Worm (Caenorhabditis elegans): ENCODE measurements around the gene F13H10.8.

DNA sequence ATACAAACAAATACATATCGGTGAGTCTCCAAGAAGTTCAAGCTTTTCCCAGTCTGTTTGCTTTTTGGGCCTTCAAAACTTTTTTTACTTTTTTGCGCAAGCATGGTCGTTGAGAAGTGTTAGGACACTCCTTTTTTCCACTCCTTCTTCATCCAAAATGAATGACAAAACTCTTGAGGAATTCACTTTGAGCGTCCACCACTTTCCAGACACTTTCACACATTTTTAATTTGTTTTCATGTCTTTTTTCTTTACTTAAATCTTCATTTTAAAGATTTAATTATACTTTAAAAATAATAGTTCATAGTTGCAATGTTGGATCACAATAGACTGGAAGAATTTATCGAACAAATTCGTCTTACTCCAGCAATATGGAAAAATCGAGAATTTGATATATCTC lies 16.0 kb upstream of the F13H10.8 start, which contains the start of gene F13H10.1:
- TF ChIP-seq dpl-1 (GFP tag; optimal IDR thresholded peaks at IDR 0.05) (no peak), aha-1 (tag; optimal IDR thresholded peaks at IDR 0.05) (no peak), nhr-28 (tag; optimal IDR thresholded peaks at IDR 0.05) (no peak), sox-4 (tag; optimal IDR thresholded peaks at IDR 0.05) (no peak), sptf-1 (tag; optimal IDR thresholded peaks at IDR 0.05) (no peak), sup-37 (GFP tag; optimal IDR thresholded peaks at IDR 0.05) (no peak), ama-1 (optimal IDR thresholded peaks at IDR 0.05) (no peak), nhr-76 (tag; optimal IDR thresholded peaks at IDR 0.05) (no peak), jun-1 (tag; optimal IDR thresholded peaks at IDR 0.05) (no peak), nhr-90 (tag; optimal IDR thresholded peaks at IDR 0.05; ENCODE audit: poor library complexity) (no peak), zag-1 (tag; optimal IDR thresholded peaks at IDR 0.05) (no peak), vab-15 (tag; optimal IDR thresholded peaks at IDR 0.05) (no peak), nhr-20 (tag; optimal IDR thresholded peaks at IDR 0.05) (no peak), fkh-10 (GFP tag; optimal IDR thresholded peaks at IDR 0.05) (no peak)
